Worm (Caenorhabditis elegans) whole organism, L3 larva: ENCODE measurements around the gene xbp-1.

ENCODE experiments used
- R02D3.7 ChIP-seq: fragments of 150-350 bp; optimal IDR thresholded peaks from 2 replicates; lab custom pipeline; 2014; ENCODE audit warnings: missing biosample characterization, missing genetic modification characterization
- ZK546.5 ChIP-seq: sonication (generic microtip); optimal IDR thresholded peaks from 2 replicates; lab custom pipeline; 2017; ENCODE audit warnings: missing biosample characterization, missing genetic modification characterization
- aly-2 ChIP-seq: fragments of 150-350 bp; optimal IDR thresholded peaks from 2 replicates; lab custom pipeline; 2014; ENCODE audit warnings: missing biosample characterization, missing genetic modification characterization
- ama-1 ChIP-seq: fragments of 150-350 bp; optimal IDR thresholded peaks from 2 replicates; lab custom pipeline; 2018
- ceh-16 ChIP-seq: sonication (generic microtip); optimal IDR thresholded peaks from 2 replicates; lab custom pipeline; 2017; ENCODE audit warnings: missing biosample characterization, missing genetic modification characterization
- ceh-28 ChIP-seq: fragments of 150-350 bp; optimal IDR thresholded peaks from 2 replicates; lab custom pipeline; 2014; ENCODE audit warnings: missing biosample characterization, missing genetic modification reagents, missing genetic modification characterization
- ceh-82 ChIP-seq: fragments of 150-350 bp; optimal IDR thresholded peaks from 2 replicates; lab custom pipeline; 2014; ENCODE audit warnings: missing biosample characterization, missing genetic modification characterization
- ceh-9 ChIP-seq: sonication (generic microtip); optimal IDR thresholded peaks from 2 replicates; lab custom pipeline; 2018; ENCODE audit warnings: missing biosample characterization, missing genetic modification characterization
- daf-12 ChIP-seq: fragments of 150-350 bp; optimal IDR thresholded peaks from 2 replicates; lab custom pipeline; 2014; ENCODE audit warnings: missing biosample characterization, missing genetic modification reagents, missing genetic modification characterization
- egl-27 ChIP-seq: sonication (generic microtip); optimal IDR thresholded peaks from 4 replicates; lab custom pipeline; 2017; ENCODE audit warnings: missing biosample characterization, missing genetic modification reagents, missing genetic modification characterization
- egl-5 ChIP-seq: fragments of 150-350 bp; optimal IDR thresholded peaks from 2 replicates; lab custom pipeline; 2017; ENCODE audit warnings: missing biosample characterization, missing genetic modification reagents, missing genetic modification characterization, inconsistent platforms
- elt-1 ChIP-seq: fragments of 150-350 bp; optimal IDR thresholded peaks from 2 replicates; lab custom pipeline; 2014; ENCODE audit warnings: missing biosample characterization, missing genetic modification characterization
- elt-2 ChIP-seq: sonication (generic microtip); optimal IDR thresholded peaks from 2 replicates; lab custom pipeline; 2016; ENCODE audit warnings: missing genetic modification reagents, mild to moderate bottlenecking, missing genetic modification characterization, missing compliant biosample characterization
- elt-3 ChIP-seq, 3 experiments: fragments of 150-350 bp in 1 of 3; sonication (generic microtip) in 2 of 3; optimal IDR thresholded peaks; 2 replicates in 2 of 3; 4 replicates in 1 of 3; lab custom pipeline; 2014 to 2017; ENCODE audit warnings: missing biosample characterization in 3 of 3, missing genetic modification characterization in 3 of 3
- eor-1 ChIP-seq, 2 experiments: fragments of 150-350 bp; optimal IDR thresholded peaks; 2 replicates each; lab custom pipeline; 2014 to 2018; ENCODE audit warnings: missing biosample characterization in 2 of 2, missing genetic modification characterization in 2 of 2
- fkh-10 ChIP-seq: sonication (generic microtip); optimal IDR thresholded peaks from 2 replicates; lab custom pipeline; 2017; ENCODE audit warnings: missing biosample characterization, missing genetic modification reagents, missing genetic modification characterization
- fkh-2 ChIP-seq: fragments of 150-350 bp; optimal IDR thresholded peaks from 2 replicates; lab custom pipeline; 2014; ENCODE audit warnings: missing biosample characterization, missing genetic modification reagents, missing genetic modification characterization
- fos-1 ChIP-seq: fragments of 150-350 bp; optimal IDR thresholded peaks from 2 replicates; lab custom pipeline; 2014; ENCODE audit warnings: missing biosample characterization, missing genetic modification characterization
- hmg-11 ChIP-seq: sonication (generic microtip); optimal IDR thresholded peaks from 2 replicates; lab custom pipeline; 2016; ENCODE audit warnings: missing genetic modification characterization, missing compliant biosample characterization
- jun-1 ChIP-seq: fragments of 150-350 bp; optimal IDR thresholded peaks from 2 replicates; lab custom pipeline; 2014; ENCODE audit warnings: missing biosample characterization, missing genetic modification reagents, missing genetic modification characterization
- lin-15B ChIP-seq: fragments of 150-350 bp; optimal IDR thresholded peaks from 2 replicates; lab custom pipeline; 2014; ENCODE audit warnings: missing biosample characterization, missing genetic modification characterization
- lin-39 ChIP-seq: fragments of 150-350 bp; optimal IDR thresholded peaks from 2 replicates; lab custom pipeline; 2018; ENCODE audit warnings: missing biosample characterization, missing genetic modification reagents, missing genetic modification characterization
- lsy-12 ChIP-seq: sonication (generic microtip); optimal IDR thresholded peaks from 2 replicates; lab custom pipeline; 2016; ENCODE audit warnings: mild to moderate bottlenecking, missing genetic modification characterization, missing compliant biosample characterization
- mdl-1 ChIP-seq: fragments of 150-350 bp; optimal IDR thresholded peaks from 2 replicates; lab custom pipeline; 2014; ENCODE audit warnings: missing biosample characterization, missing genetic modification characterization
- mml-1 ChIP-seq: fragments of 150-350 bp; sonication (generic microtip); optimal IDR thresholded peaks from 3 replicates; lab custom pipeline; 2014; ENCODE audit warnings: missing biosample characterization, missing genetic modification characterization
- nfya-1 ChIP-seq: sonication (generic microtip); optimal IDR thresholded peaks from 2 replicates; lab custom pipeline; 2017; ENCODE audit warnings: missing genetic modification characterization, mild to moderate bottlenecking, missing compliant biosample characterization, antibody characterized with exemption, moderate library complexity; ENCODE audit not compliant: insufficient read depth
- nhr-11 ChIP-seq: fragments of 150-350 bp; optimal IDR thresholded peaks from 2 replicates; lab custom pipeline; 2014; ENCODE audit warnings: missing biosample characterization, missing genetic modification characterization
- nhr-12 ChIP-seq: fragments of 150-350 bp; optimal IDR thresholded peaks from 2 replicates; lab custom pipeline; 2014; ENCODE audit warnings: missing biosample characterization, missing genetic modification characterization
- nhr-23 ChIP-seq: fragments of 150-350 bp; optimal IDR thresholded peaks from 2 replicates; lab custom pipeline; 2014; ENCODE audit warnings: missing biosample characterization, missing genetic modification reagents, missing genetic modification characterization
- nhr-237 ChIP-seq: fragments of 150-350 bp; optimal IDR thresholded peaks from 2 replicates; lab custom pipeline; 2014; ENCODE audit warnings: missing biosample characterization, missing genetic modification characterization
- nhr-25 ChIP-seq: sonication (generic microtip); optimal IDR thresholded peaks from 2 replicates; lab custom pipeline; 2017; ENCODE audit warnings: missing biosample characterization, missing genetic modification characterization
- nhr-28 ChIP-seq: fragments of 150-350 bp; optimal IDR thresholded peaks from 2 replicates; lab custom pipeline; 2014; ENCODE audit warnings: missing biosample characterization, missing genetic modification characterization
- nhr-43 ChIP-seq: sonication (generic microtip); optimal IDR thresholded peaks from 2 replicates; lab custom pipeline; 2016; ENCODE audit warnings: mild to moderate bottlenecking, missing genetic modification characterization, missing compliant biosample characterization; ENCODE audit not compliant: poor library complexity, severe bottlenecking
- nhr-67 ChIP-seq: fragments of 150-350 bp; optimal IDR thresholded peaks from 2 replicates; lab custom pipeline; 2014; ENCODE audit warnings: missing biosample characterization, missing genetic modification characterization
- nhr-76 ChIP-seq: fragments of 150-350 bp; sonication (generic microtip); optimal IDR thresholded peaks from 5 replicates; lab custom pipeline; 2014; ENCODE audit warnings: missing biosample characterization, missing genetic modification characterization
- nhr-77 ChIP-seq: fragments of 150-350 bp; optimal IDR thresholded peaks from 2 replicates; lab custom pipeline; 2014; ENCODE audit warnings: missing biosample characterization, missing genetic modification characterization
- pha-4 ChIP-seq: fragments of 150-350 bp; optimal IDR thresholded peaks from 2 replicates; lab custom pipeline; 2014; ENCODE audit warnings: missing biosample characterization, missing genetic modification reagents, missing genetic modification characterization
- pqm-1 ChIP-seq: fragments of 150-350 bp; optimal IDR thresholded peaks from 2 replicates; lab custom pipeline; 2017; ENCODE audit warnings: missing biosample characterization, missing genetic modification characterization, inconsistent platforms
- sea-2 ChIP-seq: fragments of 150-350 bp; sonication (generic microtip); optimal IDR thresholded peaks from 4 replicates; lab custom pipeline; 2014; ENCODE audit warnings: missing biosample characterization, missing genetic modification reagents, missing genetic modification characterization
- skn-1 ChIP-seq: fragments of 150-350 bp; optimal IDR thresholded peaks from 2 replicates; lab custom pipeline; 2014; ENCODE audit warnings: missing biosample characterization, missing genetic modification characterization
- snpc-4 ChIP-seq: fragments of 150-350 bp; optimal IDR thresholded peaks from 2 replicates; lab custom pipeline; 2014; ENCODE audit warnings: missing biosample characterization, missing genetic modification characterization
- tbx-2 ChIP-seq: sonication (generic microtip); optimal IDR thresholded peaks from 2 replicates; lab custom pipeline; 2016; ENCODE audit warnings: mild to moderate bottlenecking, missing genetic modification characterization, missing compliant biosample characterization
- unc-39 ChIP-seq: sonication (generic microtip); optimal IDR thresholded peaks from 4 replicates; lab custom pipeline; 2017; ENCODE audit warnings: missing biosample characterization, missing genetic modification characterization
- unc-62 ChIP-seq: fragments of 150-350 bp; sonication (generic microtip); optimal IDR thresholded peaks from 4 replicates; lab custom pipeline; 2014; ENCODE audit warnings: missing biosample characterization, missing genetic modification reagents, missing genetic modification characterization
- zag-1 ChIP-seq: fragments of 150-350 bp; optimal IDR thresholded peaks from 2 replicates; lab custom pipeline; 2014; ENCODE audit warnings: missing biosample characterization, missing genetic modification characterization
- ztf-11 ChIP-seq: fragments of 150-350 bp; optimal IDR thresholded peaks from 2 replicates; lab custom pipeline; 2014; ENCODE audit warnings: missing biosample characterization, missing genetic modification characterization
- ztf-4 ChIP-seq: fragments of 150-350 bp; optimal IDR thresholded peaks from 2 replicates; lab custom pipeline; 2014; ENCODE audit warnings: missing biosample characterization, missing genetic modification characterization

xbp-1 gene

ce11 chrIII:4210661-4211060 is 17.1 kb downstream of the xbp-1 start:
- TF ChIP-seq ama-1 (lab: Kevin White, UChicago) (no peak), nfya-1 (tag; lab: Kevin White, UChicago) (peak; percentile 93)

ce11 chrIII:4220864-4221263 is 27.3 kb downstream of the xbp-1 start:
- TF ChIP-seq nhr-43 (tag; lab: Kevin White, UChicago) (no peak), sea-2 (GFP tag; lab: Kevin White, UChicago) (no peak)

ce11 chrIII:4221527-4221926 is 27.9 kb downstream of the xbp-1 start:
- peak; percentile 30 for TF ChIP-seq nfya-1 (tag; lab: Kevin White, UChicago)
- TF ChIP-seq nhr-28 = no peak
- no peak for TF ChIP-seq ceh-82
- TF ChIP-seq, all 47 proteins: peak for 1

ce11 chrIII:4223668-4224127 is 30.1 kb downstream of the xbp-1 start:
- TF ChIP-seq ceh-28 (tag; lab: Kevin White, UChicago) (peak; percentile 27), pha-4 (tag; lab: Kevin White, UChicago) (peak; percentile 81), ztf-4 (tag; lab: Kevin White, UChicago) (no peak), mml-1 (no peak), lin-39 (tag; lab: Kevin White, UChicago) (peak; percentile 95), unc-62 (peak; percentile 49), nhr-11 (tag; lab: Kevin White, UChicago) (peak; percentile 88), sea-2 (GFP tag; lab: Kevin White, UChicago) (peak; percentile 38), daf-12 (tag; lab: Kevin White, UChicago) (no peak), elt-1 (tag; lab: Kevin White, UChicago) (peak; percentile 48), hmg-11 (peak; percentile 92), nhr-237 (no peak), zag-1 (tag; lab: Kevin White, UChicago) (peak; percentile 56), ZK546.5 (no peak), elt-3 (tag; optimal IDR thresholded peaks at IDR 0.05; lab: Kevin White, UChicago) (no peak), egl-27 (tag; lab: Kevin White, UChicago) (peak; percentile 76), ceh-16 (tag; lab: Kevin White, UChicago) (no peak), nhr-76 (no peak), fkh-2 (peak; percentile 41), fkh-10 (GFP tag; lab: Kevin White, UChicago) (no peak), nfya-1 (tag; lab: Kevin White, UChicago) (peak; percentile 95), ama-1 (lab: Kevin White, UChicago) (no peak), nhr-77 (no peak), lin-15B (tag; lab: Kevin White, UChicago) (peak; percentile 58), pqm-1 (tag; lab: Kevin White, UChicago) (peak; percentile 62), lsy-12 (peak; percentile 2), elt-2 (tag; lab: Kevin White, UChicago) (peak; percentile 86), nhr-28 (no peak), mdl-1 (tag; lab: Kevin White, UChicago) (peak; percentile 81), snpc-4 (peak; percentile 11), nhr-43 (tag; lab: Kevin White, UChicago) (peak; percentile 51), nhr-12 (tag; lab: Kevin White, UChicago) (no peak), tbx-2 (tag; lab: Kevin White, UChicago) (peak; percentile 71), aly-2 (no peak), fos-1 (tag; lab: Kevin White, UChicago) (peak; percentile 45), nhr-23 (tag; lab: Kevin White, UChicago) (peak; percentile 26), egl-5 (peak; percentile 95), eor-1 (tag; optimal IDR thresholded peaks at IDR 0.05; lab: Kevin White, UChicago) (no peak), nhr-67 (tag; lab: Kevin White, UChicago) (no peak), R02D3.7 (peak; percentile 35), unc-39 (tag; lab: Kevin White, UChicago) (peak; percentile 14), nhr-25 (peak; percentile 20), ceh-9 (tag; lab: Kevin White, UChicago) (no peak), ceh-82 (peak; percentile 28), ztf-11 (tag; lab: Kevin White, UChicago) (no peak), skn-1 (tag; lab: Kevin White, UChicago) (peak; percentile 74), jun-1 (tag; lab: Kevin White, UChicago) (peak; percentile 93)
